Fruit fly (Drosophila melanogaster): Measurements from ENCODE around the gene CG46412.

DNA sequence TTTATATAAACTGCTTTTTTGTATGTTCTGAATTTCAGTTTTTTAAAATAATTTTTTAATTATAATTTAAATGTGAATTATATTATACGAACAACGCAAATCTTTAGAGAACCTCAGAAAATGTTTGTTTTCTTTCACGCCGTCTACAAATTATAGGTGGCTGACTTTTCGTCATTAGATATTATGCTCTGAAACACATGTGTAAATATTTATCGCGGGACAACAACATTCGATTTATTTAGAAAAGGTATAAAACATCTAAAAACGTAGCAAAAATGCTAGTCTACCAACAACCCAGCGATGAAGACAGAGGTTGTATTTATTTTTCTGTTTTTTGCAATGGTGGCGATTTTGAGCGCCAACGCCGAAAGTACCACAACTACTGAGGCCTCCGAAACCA lies 46.0 kb upstream of the CG46412 start, which contains the start of gene CG42832:
- TF ChIP-seq CG32264 (GFP tag; optimal IDR thresholded peaks at IDR 0.05) (no peak), usp (GFP tag; optimal IDR thresholded peaks at IDR 0.05) (no peak)
